Fruit fly (Drosophila melanogaster): ENCODE results near the gene CG14115.

CG14115 gene

dm6 chr3L:13077326-13077725 is 16.1 kb upstream of the CG14115 start:
- no peak for TF ChIP-seq CG7101 (tag; optimal IDR thresholded peaks at IDR 0.05)
- no peak for TF ChIP-seq kay (GFP tag; ENCODE audit: borderline replicate concordance)
- no peak for TF ChIP-seq Crg-1 (GFP tag; optimal IDR thresholded peaks at IDR 0.05)
- no peak for TF ChIP-seq toe (GFP tag; optimal IDR thresholded peaks at IDR 0.05)
- TF ChIP-seq CG14711 (tag; optimal IDR thresholded peaks at IDR 0.05), result no peak
- no peak for TF ChIP-seq tj (GFP tag; optimal IDR thresholded peaks at IDR 0.05)
- TF ChIP-seq CG12768 (GFP tag; optimal IDR thresholded peaks at IDR 0.05), result no peak

- TF ChIP-seq pad (GFP tag; optimal IDR thresholded peaks at IDR 0.05), result no peak
- TF ChIP-seq CG33017 (tag; optimal IDR thresholded peaks at IDR 0.05), result no peak
- no peak for TF ChIP-seq cic (GFP tag; optimal IDR thresholded peaks at IDR 0.05)
Measured at dm6 chr3L:13074084-13074624, 12.9 kb upstream of the CG14115 start.

- TF ChIP-seq CG12768 (GFP tag; optimal IDR thresholded peaks at IDR 0.05) (no peak), Hr96 (GFP tag; optimal IDR thresholded peaks at IDR 0.05) (no peak), ovo (GFP tag; optimal IDR thresholded peaks at IDR 0.05) (no peak), CG33017 (tag; optimal IDR thresholded peaks at IDR 0.05) (no peak), cnc (optimal IDR thresholded peaks at IDR 0.05) (no peak), kay (GFP tag; ENCODE audit: borderline replicate concordance) (no peak), cic (GFP tag; optimal IDR thresholded peaks at IDR 0.05) (no peak)
Measured at dm6 chr3L:13068293-13068692, 7.1 kb upstream of the CG14115 start.

DNA sequence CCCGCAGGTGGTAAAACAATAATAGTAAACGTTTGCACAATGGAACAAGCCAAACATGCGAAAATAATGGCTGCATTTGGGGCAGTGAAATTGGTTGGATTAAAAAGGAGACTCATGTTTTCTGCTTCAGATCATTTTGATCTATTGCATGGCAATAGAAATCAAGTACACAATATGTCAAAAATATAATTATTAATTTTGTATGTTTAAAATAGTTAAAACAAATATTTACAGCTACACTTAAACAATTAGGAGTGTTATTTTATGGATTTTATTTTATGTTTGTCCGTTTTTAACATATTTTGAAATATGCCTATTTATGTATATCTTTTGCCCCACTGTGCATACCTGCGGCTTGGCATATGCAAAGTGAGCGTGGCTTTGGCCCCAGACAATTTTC is 5.0 kb upstream of the CG14115 start:
- TF ChIP-seq CG5204 (GFP tag; optimal IDR thresholded peaks at IDR 0.05) (no peak), cnc (optimal IDR thresholded peaks at IDR 0.05) (no peak), CG12768 (GFP tag; optimal IDR thresholded peaks at IDR 0.05) (no peak), toe (GFP tag; optimal IDR thresholded peaks at IDR 0.05) (no peak), Mnt (GFP tag; optimal IDR thresholded peaks at IDR 0.05) (no peak), ovo (GFP tag; optimal IDR thresholded peaks at IDR 0.05) (no peak), CG14711 (tag; optimal IDR thresholded peaks at IDR 0.05) (no peak), CG7101 (tag; optimal IDR thresholded peaks at IDR 0.05) (no peak), kay (GFP tag; ENCODE audit: borderline replicate concordance) (no peak), Clk (GFP tag; optimal IDR thresholded peaks at IDR 0.05) (no peak)

- TF ChIP-seq CG11617 (GFP tag; optimal IDR thresholded peaks at IDR 0.05) (no peak), CG7045 (GFP tag; optimal IDR thresholded peaks at IDR 0.05) (no peak), tj (GFP tag; optimal IDR thresholded peaks at IDR 0.05) (no peak), CG5204 (GFP tag; optimal IDR thresholded peaks at IDR 0.05) (no peak), pad (GFP tag; optimal IDR thresholded peaks at IDR 0.05) (no peak), ovo (GFP tag; optimal IDR thresholded peaks at IDR 0.05) (no peak), CG14711 (tag; optimal IDR thresholded peaks at IDR 0.05) (no peak), cic (GFP tag; optimal IDR thresholded peaks at IDR 0.05) (no peak)
Measured at dm6 chr3L:13065619-13066018, 4.4 kb upstream of the CG14115 start.

- TF ChIP-seq tj (GFP tag; optimal IDR thresholded peaks at IDR 0.05) (no peak), CG7045 (GFP tag; optimal IDR thresholded peaks at IDR 0.05) (no peak), CG5204 (GFP tag; optimal IDR thresholded peaks at IDR 0.05) (no peak), CG11617 (GFP tag; optimal IDR thresholded peaks at IDR 0.05) (no peak), cnc (optimal IDR thresholded peaks at IDR 0.05) (no peak), pad (GFP tag; optimal IDR thresholded peaks at IDR 0.05) (no peak), Crg-1 (GFP tag; optimal IDR thresholded peaks at IDR 0.05) (no peak), cic (GFP tag; optimal IDR thresholded peaks at IDR 0.05) (no peak), CG12768 (GFP tag; optimal IDR thresholded peaks at IDR 0.05) (no peak), Mnt (GFP tag; optimal IDR thresholded peaks at IDR 0.05) (no peak), bab1 (GFP tag; optimal IDR thresholded peaks at IDR 0.05) (no peak), Clk (GFP tag; optimal IDR thresholded peaks at IDR 0.05) (no peak), CG33017 (tag; optimal IDR thresholded peaks at IDR 0.05) (no peak), CG1620 (GFP tag; optimal IDR thresholded peaks at IDR 0.05) (no peak)
Measured at dm6 chr3L:13064935-13065334, 3.7 kb upstream of the CG14115 start.

DNA sequence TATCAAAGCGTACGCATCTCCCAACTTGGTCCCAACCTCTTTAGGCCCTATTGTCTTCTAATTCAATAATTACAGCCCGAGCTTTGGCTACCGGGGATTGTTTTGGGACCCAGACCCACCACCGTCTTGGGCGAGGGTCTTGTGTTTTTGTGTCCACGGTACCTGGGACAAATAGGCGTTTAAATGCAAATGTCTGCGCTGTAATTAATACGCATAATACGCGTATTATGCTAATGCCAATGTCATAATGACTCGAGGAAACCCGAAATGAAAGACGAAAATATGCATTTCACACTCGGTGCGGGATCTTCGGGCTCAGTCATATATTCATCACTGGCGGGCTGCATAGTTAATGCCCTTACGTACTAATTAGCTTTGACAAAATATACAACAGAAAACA is 3.1 kb upstream of the CG14115 start:
- TF ChIP-seq Clk (GFP tag; optimal IDR thresholded peaks at IDR 0.05), result no peak
- TF ChIP-seq cic (GFP tag; optimal IDR thresholded peaks at IDR 0.05), result no peak
- no peak for TF ChIP-seq CG12768 (GFP tag; optimal IDR thresholded peaks at IDR 0.05)
- no peak for TF ChIP-seq tj (GFP tag; optimal IDR thresholded peaks at IDR 0.05)
- TF ChIP-seq CG7045 (GFP tag; optimal IDR thresholded peaks at IDR 0.05), result no peak
- no peak for TF ChIP-seq Hr96 (GFP tag; optimal IDR thresholded peaks at IDR 0.05)

dm6 chr3L:13062746-13063145 is 1.5 kb upstream of the CG14115 start, which contains the start of gene CG34429:
TSS of gene CG34429 (plus strand) at chr3L:13063046.
- no peak for TF ChIP-seq Mnt (GFP tag; optimal IDR thresholded peaks at IDR 0.05)
- TF ChIP-seq CG5204 (GFP tag; optimal IDR thresholded peaks at IDR 0.05), result no peak
- no peak for TF ChIP-seq toe (GFP tag; optimal IDR thresholded peaks at IDR 0.05)
- no peak for TF ChIP-seq CG12768 (GFP tag; optimal IDR thresholded peaks at IDR 0.05)
- TF ChIP-seq Clk (GFP tag; optimal IDR thresholded peaks at IDR 0.05), result no peak
- no peak for TF ChIP-seq Crg-1 (GFP tag; optimal IDR thresholded peaks at IDR 0.05)
- no peak for TF ChIP-seq CG1620 (GFP tag; optimal IDR thresholded peaks at IDR 0.05)
- TF ChIP-seq Hr96 (GFP tag; optimal IDR thresholded peaks at IDR 0.05), result no peak
- TF ChIP-seq tj (GFP tag; optimal IDR thresholded peaks at IDR 0.05), result no peak
- TF ChIP-seq CG14711 (tag; optimal IDR thresholded peaks at IDR 0.05), result no peak
- no peak for TF ChIP-seq pad (GFP tag; optimal IDR thresholded peaks at IDR 0.05)
- TF ChIP-seq CG7045 (GFP tag; optimal IDR thresholded peaks at IDR 0.05), result no peak
- TF ChIP-seq ovo (GFP tag; optimal IDR thresholded peaks at IDR 0.05), result no peak
- TF ChIP-seq kay (GFP tag; ENCODE audit: borderline replicate concordance), result no peak

Data from whole organism, adult.